Worm (Caenorhabditis elegans) whole organism, mixed stage, embryonic: ENCODE data around the gene srsx-6.

Experiments
- drap-1 ChIP-seq: fragments of 200-800 bp; sonication (Bioruptor generic); optimal IDR thresholded peaks from 3 replicates; lab custom pipeline; 2018; ENCODE audit warnings: mild to moderate bottlenecking, missing genetic modification characterization, missing compliant biosample characterization
- elt-1 ChIP-seq: sonication (generic microtip); optimal IDR thresholded peaks from 2 replicates; lab custom pipeline; 2017; ENCODE audit warnings: missing genetic modification characterization, mild to moderate bottlenecking, missing compliant biosample characterization, antibody characterized with exemption, moderate library complexity, borderline replicate concordance; ENCODE audit not compliant: insufficient read depth
- lsy-2 ChIP-seq: fragments of 150-350 bp; optimal IDR thresholded peaks from 2 replicates; lab custom pipeline; 2014; ENCODE audit warnings: missing biosample characterization, missing genetic modification characterization
- mep-1 ChIP-seq: fragments of 150-350 bp; optimal IDR thresholded peaks from 2 replicates; lab custom pipeline; 2017; ENCODE audit warnings: missing biosample characterization, missing genetic modification reagents, missing genetic modification characterization, inconsistent platforms
- nhr-28 ChIP-seq: fragments of 150-350 bp; optimal IDR thresholded peaks from 2 replicates; lab custom pipeline; 2014; ENCODE audit warnings: missing biosample characterization, missing genetic modification characterization
- unc-62 ChIP-seq: fragments of 150-350 bp; optimal IDR thresholded peaks from 2 replicates; lab custom pipeline; 2014; ENCODE audit warnings: missing biosample characterization, missing genetic modification reagents, missing genetic modification characterization
- zip-8 ChIP-seq: fragments of 150-350 bp; optimal IDR thresholded peaks from 2 replicates; lab custom pipeline; 2014; ENCODE audit warnings: missing biosample characterization, missing genetic modification characterization

DNA sequence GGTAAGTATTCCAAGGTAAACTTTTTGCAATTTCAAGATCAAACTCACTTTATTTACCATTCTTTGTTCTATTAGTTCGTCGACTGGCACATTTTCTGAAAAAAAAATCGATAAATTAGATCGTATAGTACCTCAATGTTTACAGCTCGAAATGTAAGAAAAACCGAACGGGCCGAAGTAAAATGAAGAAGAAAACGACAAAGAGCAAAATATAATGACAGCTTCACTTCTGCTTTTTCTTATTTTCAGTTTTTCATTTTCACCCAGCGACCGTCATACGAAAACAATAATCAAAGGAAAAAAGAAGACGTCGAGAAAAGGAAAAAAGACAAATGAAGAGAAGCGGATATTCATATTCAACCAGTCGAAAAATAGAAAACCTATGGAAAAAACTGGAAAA, 42.2 kb downstream of the srsx-6 start, which contains the start of gene che-7:
- TF ChIP-seq unc-62, result no peak
- no peak for TF ChIP-seq elt-1 (tag; lab: Kevin White, UChicago)
- no peak for TF ChIP-seq lsy-2
- TF ChIP-seq drap-1 (GFP tag; lab: Kevin White, UChicago), result no peak
- no peak for TF ChIP-seq zip-8
- no peak for TF ChIP-seq nhr-28 (tag; lab: Kevin White, UChicago)
- TF ChIP-seq mep-1, result no peak
